Worm (Caenorhabditis elegans): ENCODE measurements around the gene R07B1.13.

Gene R07B1.13

ce11 chrX:9846975-9847374 is 22.6 kb upstream of the R07B1.13 start, which contains the start of gene vab-15:
Gene vab-15 (plus strand): TSS chrX:9847275.
- TF ChIP-seq T22C8.4 (GFP tag; IDR thresholded peaks at IDR 0.05) = no peak
- no peak for TF ChIP-seq tab-1 (GFP tag; IDR thresholded peaks at IDR 0.05)
- no peak for TF ChIP-seq ztf-29 (GFP tag; IDR thresholded peaks at IDR 0.05)
- no peak for TF ChIP-seq klf-2 (GFP tag; conservative IDR thresholded peaks at IDR 0.05)
- no peak for TF ChIP-seq flt-1 (GFP tag; IDR thresholded peaks at IDR 0.05)
- TF ChIP-seq ref-1 (GFP tag; conservative IDR thresholded peaks at IDR 0.05) = no peak
- no peak for TF ChIP-seq cog-1 (tag; optimal IDR thresholded peaks at IDR 0.05)
- TF ChIP-seq med-1 (GFP tag; optimal IDR thresholded peaks at IDR 0.05; ENCODE audit: insufficient read depth) = no peak
- TF ChIP-seq ztf-23 (GFP tag; IDR thresholded peaks at IDR 0.05) = no peak

- TF ChIP-seq med-1 (GFP tag; optimal IDR thresholded peaks at IDR 0.05; ENCODE audit: insufficient read depth) = no peak
- no peak for TF ChIP-seq cog-1 (tag; optimal IDR thresholded peaks at IDR 0.05)
- no peak for TF ChIP-seq T22C8.4 (GFP tag; IDR thresholded peaks at IDR 0.05)
- TF ChIP-seq tab-1 (GFP tag; IDR thresholded peaks at IDR 0.05) = no peak
- no peak for TF ChIP-seq ztf-23 (GFP tag; IDR thresholded peaks at IDR 0.05)
- TF ChIP-seq klf-2 (GFP tag; conservative IDR thresholded peaks at IDR 0.05) = no peak
- TF ChIP-seq ztf-29 (GFP tag; IDR thresholded peaks at IDR 0.05) = no peak
- TF ChIP-seq ref-1 (GFP tag; conservative IDR thresholded peaks at IDR 0.05) = no peak
- TF ChIP-seq flt-1 (GFP tag; IDR thresholded peaks at IDR 0.05) = no peak
Measured at ce11 chrX:9848214-9848789, 21.3 kb upstream of the R07B1.13 start.

- no peak for TF ChIP-seq klf-2 (GFP tag; conservative IDR thresholded peaks at IDR 0.05)
- no peak for TF ChIP-seq ztf-23 (GFP tag; IDR thresholded peaks at IDR 0.05)
Measured at ce11 chrX:9850258-9850657, 19.4 kb upstream of the R07B1.13 start, which contains the start of gene lec-8. Gene lec-8 (plus strand): TSS chrX:9850571.

- no peak for TF ChIP-seq ztf-29 (GFP tag; IDR thresholded peaks at IDR 0.05)
- TF ChIP-seq cog-1 (tag; optimal IDR thresholded peaks at IDR 0.05) = no peak
- no peak for TF ChIP-seq med-1 (GFP tag; optimal IDR thresholded peaks at IDR 0.05; ENCODE audit: insufficient read depth)
- TF ChIP-seq tab-1 (GFP tag; IDR thresholded peaks at IDR 0.05) = no peak
- no peak for TF ChIP-seq flt-1 (GFP tag; IDR thresholded peaks at IDR 0.05)
- TF ChIP-seq klf-2 (GFP tag; conservative IDR thresholded peaks at IDR 0.05) = no peak
Measured at ce11 chrX:9851745-9852330, 17.8 kb upstream of the R07B1.13 start, which contains the start of gene lec-7. Gene lec-7 (plus strand): TSS chrX:9852041.

- TF ChIP-seq klf-2 (GFP tag; conservative IDR thresholded peaks at IDR 0.05) (no peak), tab-1 (GFP tag; IDR thresholded peaks at IDR 0.05) (no peak), med-1 (GFP tag; optimal IDR thresholded peaks at IDR 0.05; ENCODE audit: insufficient read depth) (no peak), ref-1 (GFP tag; conservative IDR thresholded peaks at IDR 0.05) (no peak), cog-1 (tag; optimal IDR thresholded peaks at IDR 0.05) (no peak), flt-1 (GFP tag; IDR thresholded peaks at IDR 0.05) (no peak), T22C8.4 (GFP tag; IDR thresholded peaks at IDR 0.05) (no peak), ztf-29 (GFP tag; IDR thresholded peaks at IDR 0.05) (no peak), ztf-23 (GFP tag; IDR thresholded peaks at IDR 0.05) (no peak)
Measured at ce11 chrX:9856618-9857017, 13.0 kb upstream of the R07B1.13 start, which contains the start of gene R07B1.11. Gene R07B1.11 (plus strand): TSS chrX:9856918.

ce11 chrX:9858069-9858468 is 11.6 kb upstream of the R07B1.13 start, which contains the start of gene scav-5:
Gene scav-5 (plus strand): TSS chrX:9858365.
- TF ChIP-seq ref-1 (GFP tag; conservative IDR thresholded peaks at IDR 0.05) (no peak), flt-1 (GFP tag; IDR thresholded peaks at IDR 0.05) (no peak), med-1 (GFP tag; optimal IDR thresholded peaks at IDR 0.05; ENCODE audit: insufficient read depth) (no peak), tab-1 (GFP tag; IDR thresholded peaks at IDR 0.05) (no peak), klf-2 (GFP tag; conservative IDR thresholded peaks at IDR 0.05) (no peak), ztf-29 (GFP tag; IDR thresholded peaks at IDR 0.05) (no peak)

- TF ChIP-seq flt-1 (GFP tag; IDR thresholded peaks at IDR 0.05) (no peak), ztf-29 (GFP tag; IDR thresholded peaks at IDR 0.05) (no peak), ref-1 (GFP tag; conservative IDR thresholded peaks at IDR 0.05) (no peak), klf-2 (GFP tag; conservative IDR thresholded peaks at IDR 0.05) (no peak), tab-1 (GFP tag; IDR thresholded peaks at IDR 0.05) (no peak), ztf-23 (GFP tag; IDR thresholded peaks at IDR 0.05) (no peak), med-1 (GFP tag; optimal IDR thresholded peaks at IDR 0.05; ENCODE audit: insufficient read depth) (no peak), cog-1 (tag; optimal IDR thresholded peaks at IDR 0.05) (no peak), T22C8.4 (GFP tag; IDR thresholded peaks at IDR 0.05) (no peak)
Measured at ce11 chrX:9862916-9863624, 6.6 kb upstream of the R07B1.13 start, which contains the start of the genes gst-36 and R07B1.5. Gene gst-36 (minus strand): TSS chrX:9862960. Gene R07B1.5 (plus strand): TSS chrX:9863580.

ce11 chrX:9866355-9866754 is 3.3 kb upstream of the R07B1.13 start, which contains the start of gene R07B1.6:
Gene R07B1.6 (plus strand): TSS chrX:9866655.
- TF ChIP-seq flt-1 (GFP tag; IDR thresholded peaks at IDR 0.05) = no peak
- TF ChIP-seq T22C8.4 (GFP tag; IDR thresholded peaks at IDR 0.05) = no peak
- no peak for TF ChIP-seq ztf-29 (GFP tag; IDR thresholded peaks at IDR 0.05)
- TF ChIP-seq tab-1 (GFP tag; IDR thresholded peaks at IDR 0.05) = no peak
- TF ChIP-seq ztf-23 (GFP tag; IDR thresholded peaks at IDR 0.05) = no peak
- TF ChIP-seq cog-1 (tag; optimal IDR thresholded peaks at IDR 0.05) = no peak
- no peak for TF ChIP-seq klf-2 (GFP tag; conservative IDR thresholded peaks at IDR 0.05)
- TF ChIP-seq ref-1 (GFP tag; conservative IDR thresholded peaks at IDR 0.05) = no peak
- TF ChIP-seq med-1 (GFP tag; optimal IDR thresholded peaks at IDR 0.05; ENCODE audit: insufficient read depth) = no peak

- TF ChIP-seq flt-1 (GFP tag; IDR thresholded peaks at IDR 0.05) (no peak), med-1 (GFP tag; optimal IDR thresholded peaks at IDR 0.05; ENCODE audit: insufficient read depth) (no peak), T22C8.4 (GFP tag; IDR thresholded peaks at IDR 0.05) (no peak), tab-1 (GFP tag; IDR thresholded peaks at IDR 0.05) (no peak), ref-1 (GFP tag; conservative IDR thresholded peaks at IDR 0.05) (no peak), ztf-23 (GFP tag; IDR thresholded peaks at IDR 0.05) (no peak), klf-2 (GFP tag; conservative IDR thresholded peaks at IDR 0.05) (no peak), ztf-29 (GFP tag; IDR thresholded peaks at IDR 0.05) (no peak), cog-1 (tag; optimal IDR thresholded peaks at IDR 0.05) (no peak)
Measured at ce11 chrX:9868820-9869219, 802 bp upstream of the R07B1.13 start, which contains the start of gene R07B1.7. Gene R07B1.7 (plus strand): TSS chrX:9869120.

Data from whole organism, midembryonic.